Worm (Caenorhabditis elegans) whole organism, midembryonic: ENCODE results near the gene R11D1.12.

Source experiments
- flt-1 ChIP-seq: fragments of 200-800 bp; sonication (Bioruptor generic); IDR thresholded peaks from 2 replicates; pipeline ENCODE4 v1.3.6; 2022; ENCODE audit warnings: missing genetic modification characterization, missing compliant biosample characterization
- ref-1 ChIP-seq: fragments of 200-800 bp; sonication (Bioruptor generic); conservative IDR thresholded peaks from 2 replicates; pipeline ENCODE4 v1.3.6; 2022; ENCODE audit warnings: missing genetic modification reagents, missing genetic modification characterization, missing compliant biosample characterization
- ztf-23 ChIP-seq: fragments of 200-800 bp; sonication (Bioruptor generic); IDR thresholded peaks from 2 replicates; pipeline ENCODE4 v1.3.6; 2022; ENCODE audit warnings: missing genetic modification reagents, missing genetic modification characterization, missing compliant biosample characterization

DNA sequence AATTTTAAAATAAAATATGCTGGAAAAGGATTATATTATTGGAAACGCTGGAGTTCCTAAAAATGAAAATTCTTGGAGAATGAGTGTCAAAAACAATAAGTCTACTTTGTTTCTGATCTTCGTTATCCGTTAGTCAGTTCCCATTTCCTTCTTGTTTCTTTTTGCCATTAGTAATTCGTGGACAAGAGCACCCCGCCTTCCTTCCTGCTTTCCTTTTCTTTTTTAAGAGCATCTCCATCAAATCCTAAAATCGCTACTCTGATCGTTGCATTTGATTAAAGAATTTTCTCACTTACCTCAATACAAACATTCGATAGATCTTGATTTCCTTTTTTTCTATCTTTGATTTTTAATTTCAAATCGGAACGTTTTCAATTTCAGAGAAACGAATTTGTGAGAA lies 46.0 kb downstream of the R11D1.12 start, which contains the start of gene frpr-15:
- TF ChIP-seq flt-1 (no peak), ref-1 (GFP tag; lab: Robert Waterston, UW) (no peak), ztf-23 (no peak)
